Fruit fly (Drosophila melanogaster): ENCODE results near the gene Nmdmc.
A peak's percentile ranks its signal among the peaks of the same experiment; 100 is the strongest.

Nmdmc gene

DNA sequence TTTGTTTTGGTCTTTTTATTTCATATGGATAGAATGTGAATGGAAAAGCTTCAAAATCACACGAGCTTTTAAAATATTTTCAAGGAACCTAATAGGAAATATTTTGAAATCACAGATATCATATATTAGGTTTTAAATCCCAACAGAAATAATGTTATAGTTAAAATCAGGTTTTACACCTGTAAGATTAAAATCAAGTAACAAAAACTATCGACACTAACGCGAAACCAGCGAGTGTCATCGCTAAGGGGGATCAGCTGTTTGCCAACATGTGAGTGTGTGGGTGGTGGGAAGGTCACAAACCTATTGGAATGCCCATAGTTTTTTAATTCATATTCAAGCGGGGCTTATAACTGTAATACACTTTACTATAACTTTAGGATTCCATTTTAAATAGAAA is 11.7 kb downstream of the Nmdmc start, which contains the start of gene hyx (continued):
- TF ChIP-seq Met (GFP tag; optimal IDR thresholded peaks at IDR 0.05) = no peak
- TF ChIP-seq achi (GFP tag; optimal IDR thresholded peaks at IDR 0.05) = peak; percentile 2
- no peak for TF ChIP-seq salr (GFP tag; optimal IDR thresholded peaks at IDR 0.05)
- no peak for TF ChIP-seq Blimp-1 (GFP tag; optimal IDR thresholded peaks at IDR 0.05)
- peak; percentile 19; the same call in 1 of the 2 replicates for TF ChIP-seq CG15336 (GFP tag; IDR thresholded peaks at IDR 0.05)
- TF ChIP-seq Sox14 (GFP tag; optimal IDR thresholded peaks at IDR 0.05) = peak; percentile 30
- TF ChIP-seq vri (GFP tag; optimal IDR thresholded peaks at IDR 0.05) = no peak
- TF ChIP-seq OdsH (GFP tag; optimal IDR thresholded peaks at IDR 0.05) = no peak
- TF ChIP-seq dac (GFP tag; optimal IDR thresholded peaks at IDR 0.05) = no peak
- TF ChIP-seq Eip93F (GFP tag; optimal IDR thresholded peaks at IDR 0.05) = no peak
- no peak for TF ChIP-seq Ets21C (GFP tag; optimal IDR thresholded peaks at IDR 0.05)
- no peak for TF ChIP-seq fd59A (GFP tag; optimal IDR thresholded peaks at IDR 0.05)
- TF ChIP-seq CG32006 (GFP tag; optimal IDR thresholded peaks at IDR 0.05) = no peak
- no peak for TF ChIP-seq ss (GFP tag; optimal IDR thresholded peaks at IDR 0.05)
- TF ChIP-seq CG8319 (GFP tag; optimal IDR thresholded peaks at IDR 0.05) = no peak
- TF ChIP-seq Eip75B (GFP tag; optimal IDR thresholded peaks at IDR 0.05) = peak; percentile 36
- TF ChIP-seq Sox15 (GFP tag; optimal IDR thresholded peaks at IDR 0.05) = no peak
- no peak for TF ChIP-seq Sox102F (GFP tag; optimal IDR thresholded peaks at IDR 0.05)
- TF ChIP-seq CG11294 (GFP tag; IDR thresholded peaks at IDR 0.05) = no peak
- TF ChIP-seq esn (GFP tag; optimal IDR thresholded peaks at IDR 0.05) = peak; percentile 54
- TF ChIP-seq acj6 (GFP tag; optimal IDR thresholded peaks at IDR 0.05) = peak; percentile 30
- TF ChIP-seq CG1621 (tag; optimal IDR thresholded peaks at IDR 0.05) = no peak
- no peak for TF ChIP-seq CG6854 (GFP tag; optimal IDR thresholded peaks at IDR 0.05)
- TF ChIP-seq CG10631 (GFP tag; optimal IDR thresholded peaks at IDR 0.05) = peak; percentile 1

DNA sequence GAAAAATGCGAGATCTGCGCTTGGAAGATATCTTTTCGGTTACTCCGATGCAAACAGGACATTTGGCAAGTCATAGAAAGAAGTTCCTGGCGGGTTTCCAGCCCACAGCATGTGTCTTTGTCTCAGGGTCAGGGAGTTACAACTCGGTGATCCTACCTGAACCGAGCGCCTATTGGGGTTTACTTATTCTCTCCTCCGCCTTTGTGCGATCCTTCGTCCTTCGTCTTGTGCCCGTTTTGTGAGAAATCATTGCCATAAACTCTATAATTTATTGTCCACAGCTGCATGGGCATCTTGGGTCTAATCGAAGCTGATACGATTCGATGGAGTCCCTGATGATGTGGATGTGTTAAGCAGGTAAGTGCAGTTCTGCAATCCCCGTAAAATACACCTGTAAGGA is 12.4 kb downstream of the Nmdmc start:
- no peak for TF ChIP-seq CG11902 (GFP tag; optimal IDR thresholded peaks at IDR 0.05)

DNA sequence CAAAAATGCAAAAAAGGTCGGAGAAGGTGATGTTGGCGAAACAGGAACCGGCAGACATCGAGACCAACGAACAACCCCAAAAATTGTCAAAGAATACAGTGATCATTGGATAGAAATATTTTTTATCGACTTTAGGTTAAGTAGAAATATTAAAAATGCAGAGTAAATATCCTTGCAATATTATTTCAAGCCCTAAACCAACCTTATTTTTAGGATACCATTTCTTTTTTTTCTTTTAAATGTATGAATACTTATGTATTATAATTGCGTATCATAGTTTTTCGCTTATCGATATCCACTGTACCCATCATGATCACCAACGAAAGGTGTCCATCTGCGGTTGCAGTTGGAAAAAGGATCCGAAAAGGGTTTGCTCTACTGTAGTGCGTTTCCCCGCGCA is 15.1 kb downstream of the Nmdmc start:
- TF ChIP-seq svp (GFP tag) (peak; percentile 59), Lpt (GFP tag; optimal IDR thresholded peaks at IDR 0.05) (no peak), CG8319 (GFP tag; optimal IDR thresholded peaks at IDR 0.05) (no peak), CG15336 (GFP tag; IDR thresholded peaks at IDR 0.05) (no peak), Ets96B (tag; optimal IDR thresholded peaks at IDR 0.05) (no peak), CG4318 (GFP tag; optimal IDR thresholded peaks at IDR 0.05) (no peak), CG11762 (GFP tag; optimal IDR thresholded peaks at IDR 0.05; ENCODE audit: insufficient read depth) (no peak), Eip78C (GFP tag) (peak; percentile 52), spab (GFP tag; optimal IDR thresholded peaks at IDR 0.05) (no peak), Sox14 (GFP tag; optimal IDR thresholded peaks at IDR 0.05) (no peak), CG6163 (GFP tag; IDR thresholded peaks at IDR 0.05) (no peak), OdsH (GFP tag; optimal IDR thresholded peaks at IDR 0.05) (no peak), cyc (GFP tag; optimal IDR thresholded peaks at IDR 0.05) (peak; percentile 7), Met (GFP tag; optimal IDR thresholded peaks at IDR 0.05) (no peak), CG16779 (tag; optimal IDR thresholded peaks at IDR 0.05) (no peak), lz (GFP tag; optimal IDR thresholded peaks at IDR 0.05) (peak; percentile 21), CG3032 (tag; optimal IDR thresholded peaks at IDR 0.05) (no peak), salr (GFP tag; optimal IDR thresholded peaks at IDR 0.05) (no peak), ss (GFP tag; optimal IDR thresholded peaks at IDR 0.05) (no peak), eg (GFP tag; IDR thresholded peaks at IDR 0.05) (no peak), CG9139 (GFP tag; optimal IDR thresholded peaks at IDR 0.05) (no peak), Smox (GFP tag; optimal IDR thresholded peaks at IDR 0.05) (no peak), esn (GFP tag; optimal IDR thresholded peaks at IDR 0.05) (peak; percentile 38), CG31627 (GFP tag; optimal IDR thresholded peaks at IDR 0.05) (peak; percentile 3), Eip93F (GFP tag; optimal IDR thresholded peaks at IDR 0.05) (no peak), CG1621 (tag; optimal IDR thresholded peaks at IDR 0.05) (no peak), Sox102F (GFP tag; optimal IDR thresholded peaks at IDR 0.05) (no peak), CG6808 (GFP tag; optimal IDR thresholded peaks at IDR 0.05) (no peak), topi (GFP tag; optimal IDR thresholded peaks at IDR 0.05) (peak; percentile 15), pdm3 (GFP tag; optimal IDR thresholded peaks at IDR 0.05) (no peak), CG11294 (GFP tag; IDR thresholded peaks at IDR 0.05) (no peak), Blimp-1 (GFP tag; optimal IDR thresholded peaks at IDR 0.05) (no peak)

All from whole organism, prepupa.